Worm (Caenorhabditis elegans): Measurements from ENCODE around the gene C33D9.8.

C33D9.8 gene

ce11 chrIV:8798255-8798654 is 11.7 kb upstream of the C33D9.8 start, which contains the start of gene clec-182:
Gene clec-182 (minus strand): TSS chrIV:8798355.
- TF ChIP-seq Y56A3A.18 (GFP tag; IDR thresholded peaks at IDR 0.05) (no peak), B0261.1 (tag; optimal IDR thresholded peaks at IDR 0.05) (no peak)

DNA sequence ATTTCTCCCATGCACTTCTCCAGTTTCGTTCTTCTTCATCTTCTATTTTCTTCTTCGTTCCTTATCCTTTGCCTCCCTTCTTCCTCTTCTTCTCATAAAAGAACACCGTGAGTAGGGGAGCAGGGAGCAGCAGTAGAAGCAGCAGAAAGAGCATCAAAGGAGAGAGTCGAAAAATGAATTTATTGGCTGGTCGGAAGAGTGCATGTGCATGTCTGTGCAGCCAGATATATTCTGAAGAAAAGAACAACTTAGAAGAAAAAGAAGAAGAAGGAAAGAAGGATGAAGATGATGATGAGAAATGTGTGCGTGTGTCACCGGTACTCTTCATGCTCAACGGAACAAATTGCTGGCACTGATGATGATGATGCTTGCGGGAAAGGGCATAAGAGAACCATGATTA is 9.7 kb upstream of the C33D9.8 start:
- no peak for TF ChIP-seq chd-7 (tag; optimal IDR thresholded peaks at IDR 0.05)
- peak; percentile 16 for TF ChIP-seq K12H6.12 (tag; optimal IDR thresholded peaks at IDR 0.05)

- peak; percentile 94 for TF ChIP-seq somi-1 (GFP tag; optimal IDR thresholded peaks at IDR 0.05)
- peak; percentile 70 to 80 for TF ChIP-seq let-607 (tag; optimal IDR thresholded peaks at IDR 0.05)
- peak; percentile 92 for TF ChIP-seq ets-4 (GFP tag; optimal IDR thresholded peaks at IDR 0.05)
- TF ChIP-seq ekl-4 (GFP tag; IDR thresholded peaks at IDR 0.05), result peak; percentile 22; the same call in 1 of the 2 replicates
- TF ChIP-seq tbx-9 (tag; optimal IDR thresholded peaks at IDR 0.05; ENCODE audit: borderline replicate concordance), result no peak
- 0 out of 2 replicates have a peak, but pooled peaks have one; percentile 60 for TF ChIP-seq egl-44 (GFP tag; IDR thresholded peaks at IDR 0.05)
- TF ChIP-seq dox-1 (GFP tag; IDR thresholded peaks at IDR 0.05), result peak; percentile 94
- TF ChIP-seq lin-26 (GFP tag; IDR thresholded peaks at IDR 0.05), result peak; percentile 83
- TF ChIP-seq sptf-2 (GFP tag; optimal IDR thresholded peaks at IDR 0.05), result no peak
- peak; percentile 69 for TF ChIP-seq nhr-90 (tag; optimal IDR thresholded peaks at IDR 0.05)
- TF ChIP-seq mcd-1 (GFP tag; IDR thresholded peaks at IDR 0.05), result peak; percentile 81
- peak; percentile 59 for TF ChIP-seq ztf-18 (tag; optimal IDR thresholded peaks at IDR 0.05)
- TF ChIP-seq B0035.1 (tag; optimal IDR thresholded peaks at IDR 0.05), result peak; percentile 60
- TF ChIP-seq hmg-20 (GFP tag; IDR thresholded peaks at IDR 0.05), result peak; percentile 22; the same call in 1 of the 2 replicates
- TF ChIP-seq ccch-3 (GFP tag; optimal IDR thresholded peaks at IDR 0.05), result no peak
- peak; percentile 57 for TF ChIP-seq lin-54 (GFP tag; optimal IDR thresholded peaks at IDR 0.05)
- peak; percentile 94 for TF ChIP-seq attf-5 (GFP tag; optimal IDR thresholded peaks at IDR 0.05)
- TF ChIP-seq sea-2 (GFP tag; IDR thresholded peaks at IDR 0.05), result no peak
- TF ChIP-seq gei-17 (GFP tag; optimal IDR thresholded peaks at IDR 0.05), result peak; percentile 76
- peak; percentile 57 for TF ChIP-seq tbp1 (GFP tag; optimal IDR thresholded peaks at IDR 0.05)
- no peak for TF ChIP-seq rec-8 (tag; optimal IDR thresholded peaks at IDR 0.05)
- no peak for TF ChIP-seq nfya-1 (tag; optimal IDR thresholded peaks at IDR 0.05; ENCODE audit: borderline replicate concordance, insufficient read depth)
- peak; percentile 49; the same call in 1 of the 2 replicates for TF ChIP-seq cebp-1 (GFP tag; IDR thresholded peaks at IDR 0.05)
- TF ChIP-seq cebp-1 (tag; optimal IDR thresholded peaks at IDR 0.05), result peak; percentile 94
- peak; percentile 61 for TF ChIP-seq F52B5.7 (tag; optimal IDR thresholded peaks at IDR 0.05)
- peak; percentile 52 for TF ChIP-seq tlf-1 (GFP tag; optimal IDR thresholded peaks at IDR 0.05)
- peak; percentile 3 for TF ChIP-seq F10E7.11 (tag; optimal IDR thresholded peaks at IDR 0.05)
- TF ChIP-seq F37B4.10 (GFP tag; IDR thresholded peaks at IDR 0.05), result 0 out of 2 replicates have a peak, but pooled peaks have one; percentile 67
- peak; percentile 66 for TF ChIP-seq die-1 (tag; optimal IDR thresholded peaks at IDR 0.05)
- peak; percentile 92 for TF ChIP-seq ztf-22 (GFP tag; optimal IDR thresholded peaks at IDR 0.05)
- TF ChIP-seq atf-7 (tag; optimal IDR thresholded peaks at IDR 0.05), result peak; percentile 92
- peak; percentile 59; the same call in 1 of the 2 replicates for TF ChIP-seq lir-1 (GFP tag; conservative IDR thresholded peaks at IDR 0.05)
- no peak for TF ChIP-seq ceh-79 (tag; optimal IDR thresholded peaks at IDR 0.05)
- peak; percentile 36 for TF ChIP-seq snpc-4 (GFP tag; optimal IDR thresholded peaks at IDR 0.05)
- peak; percentile 1 to 71 (median 68) for TF ChIP-seq snpc-4 (tag; optimal IDR thresholded peaks at IDR 0.05)
- TF ChIP-seq pbrm-1 (GFP tag; IDR thresholded peaks at IDR 0.05), result peak; percentile 73; the same call in 1 of the 2 replicates
- TF ChIP-seq madf-10 (tag; optimal IDR thresholded peaks at IDR 0.05), result peak; percentile 89
- no peak for TF ChIP-seq fkh-3 (tag; optimal IDR thresholded peaks at IDR 0.05)
- TF ChIP-seq ceh-40 (GFP tag; IDR thresholded peaks at IDR 0.05), result no peak
These were observed 8.5 kb upstream of the C33D9.8 start for ce11 chrIV:8794895-8795665.

Data from whole organism, young adult.